Fruit fly (Drosophila melanogaster) whole organism, embryonic: Measurements from ENCODE around the gene Fpgs1.

ENCODE experiments used
- Antp ChIP-seq: fragments of 200-800 bp; sonication (Bioruptor generic); optimal IDR thresholded peaks from 3 replicates; lab custom pipeline; 2016; ENCODE audit warnings: missing biosample characterization, missing genetic modification characterization
- Atf-2 ChIP-seq: fragments of 200-800 bp; sonication (Bioruptor generic); optimal IDR thresholded peaks from 2 replicates; lab custom pipeline; 2016; ENCODE audit warnings: missing biosample characterization, missing genetic modification characterization
- CG10147 ChIP-seq: fragments of 200-800 bp; sonication (Bioruptor generic); optimal IDR thresholded peaks from 2 replicates; lab custom pipeline; 2019; ENCODE audit warnings: missing biosample characterization, mild to moderate bottlenecking, missing genetic modification characterization, moderate library complexity
- CG11398 ChIP-seq: fragments of 200-800 bp; sonication (Bioruptor generic); optimal IDR thresholded peaks from 2 replicates; lab custom pipeline; 2016; ENCODE audit warnings: missing biosample characterization, missing genetic modification characterization
- CG12104 ChIP-seq: fragments of 200-800 bp; sonication (Bioruptor generic); optimal IDR thresholded peaks from 3 replicates; lab custom pipeline; 2016; ENCODE audit warnings: missing biosample characterization, missing genetic modification characterization
- CG12659 ChIP-seq: fragments of 200-800 bp; sonication (Bioruptor generic); optimal IDR thresholded peaks from 3 replicates; lab custom pipeline; 2017; ENCODE audit warnings: mild to moderate bottlenecking, missing biosample characterization, missing genetic modification reagents, missing genetic modification characterization
- CG13123 ChIP-seq: fragments of 200-800 bp; sonication (Bioruptor generic); optimal IDR thresholded peaks from 2 replicates; lab custom pipeline; 2016; ENCODE audit warnings: missing biosample characterization, missing genetic modification characterization
- CG13296 ChIP-seq: fragments of 200-800 bp; sonication (Bioruptor generic); optimal IDR thresholded peaks from 3 replicates; lab custom pipeline; 2018; ENCODE audit warnings: missing biosample characterization, mild to moderate bottlenecking, missing genetic modification characterization
- CG13424 ChIP-seq: fragments of 200-800 bp; sonication (Bioruptor generic); optimal IDR thresholded peaks from 2 replicates; lab custom pipeline; 2019; ENCODE audit warnings: missing biosample characterization, mild to moderate bottlenecking, missing genetic modification characterization, moderate library complexity
- CG14710 ChIP-seq: fragments of 200-800 bp; sonication (Bioruptor generic); optimal IDR thresholded peaks from 3 replicates; lab custom pipeline; 2019; ENCODE audit warnings: missing biosample characterization, mild to moderate bottlenecking, missing genetic modification characterization, moderate library complexity
- CG16813 ChIP-seq: fragments of 200-800 bp; sonication (Bioruptor generic); IDR thresholded peaks from 3 replicates; pipeline ENCODE4 v1.3.6; 2022; ENCODE audit warnings: missing biosample characterization, missing genetic modification characterization; ENCODE audit not compliant: partially characterized antibody
- CG17385 ChIP-seq: fragments of 200-800 bp; sonication (Bioruptor generic); optimal IDR thresholded peaks from 3 replicates; lab custom pipeline; 2018; ENCODE audit warnings: missing biosample characterization, mild to moderate bottlenecking, missing genetic modification characterization
- CG2678 ChIP-seq: fragments of 200-800 bp; sonication (Bioruptor generic); optimal IDR thresholded peaks from 3 replicates; lab custom pipeline; 2019; ENCODE audit warnings: missing biosample characterization, mild to moderate bottlenecking, missing genetic modification characterization, moderate library complexity
- CG3838 ChIP-seq: fragments of 200-800 bp; sonication (Bioruptor generic); optimal IDR thresholded peaks from 3 replicates; lab custom pipeline; 2016; ENCODE audit warnings: missing biosample characterization, missing genetic modification characterization
- CG4360 ChIP-seq: fragments of 200-800 bp; sonication (Bioruptor generic); IDR thresholded peaks from 2 replicates; pipeline ENCODE4 v1.3.6; 2022; ENCODE audit warnings: missing biosample characterization, missing genetic modification characterization
- CG6175 ChIP-seq: fragments of 200-800 bp; sonication (Bioruptor generic); IDR thresholded peaks from 3 replicates; pipeline ENCODE4 v1.3.6; 2022; ENCODE audit warnings: missing biosample characterization, missing genetic modification characterization
- CG7987 ChIP-seq: fragments of 200-800 bp; sonication (Bioruptor generic); optimal IDR thresholded peaks from 2 replicates; lab custom pipeline; 2018; ENCODE audit warnings: missing biosample characterization, mild to moderate bottlenecking, missing genetic modification characterization, moderate library complexity
- CG9876 ChIP-seq: fragments of 200-800 bp; sonication (Bioruptor generic); optimal IDR thresholded peaks from 2 replicates; lab custom pipeline; 2016; ENCODE audit warnings: missing biosample characterization, missing genetic modification characterization
- Camta ChIP-seq: fragments of 200-800 bp; sonication (Bioruptor generic); optimal IDR thresholded peaks from 2 replicates; lab custom pipeline; 2016; ENCODE audit warnings: missing biosample characterization, missing genetic modification characterization
- Dll ChIP-seq: fragments of 200-800 bp; sonication (Bioruptor generic); IDR thresholded peaks from 4 replicates; pipeline ENCODE4 v1.3.6; 2022; ENCODE audit warnings: missing biosample characterization, missing genetic modification characterization; ENCODE audit not compliant: partially characterized antibody
- Doc3 ChIP-seq: fragments of 200-800 bp; sonication (Bioruptor generic); IDR thresholded peaks from 3 replicates; pipeline ENCODE4 v1.3.6; 2022; ENCODE audit warnings: missing biosample characterization, missing genetic modification characterization; ENCODE audit not compliant: partially characterized antibody
- E2f1 ChIP-seq: fragments of 200-800 bp; sonication (Bioruptor generic); IDR thresholded peaks from 2 replicates; pipeline ENCODE4 v1.3.6; 2022; ENCODE audit warnings: missing biosample characterization, missing genetic modification characterization
- H15 ChIP-seq: fragments of 200-800 bp; sonication (Bioruptor generic); IDR thresholded peaks from 3 replicates; pipeline ENCODE4 v1.3.6; 2022; ENCODE audit warnings: missing biosample characterization, missing genetic modification characterization
- H2.0 ChIP-seq: fragments of 200-800 bp; sonication (Bioruptor generic); IDR thresholded peaks from 2 replicates; pipeline ENCODE4 v1.3.6; 2022; ENCODE audit warnings: missing biosample characterization, missing genetic modification characterization
- Hr3 ChIP-seq: fragments of 200-800 bp; sonication (Bioruptor generic); optimal IDR thresholded peaks from 3 replicates; lab custom pipeline; 2016; ENCODE audit warnings: missing biosample characterization, missing genetic modification characterization
- Mes4 ChIP-seq: fragments of 200-800 bp; sonication (Bioruptor generic); optimal IDR thresholded peaks from 2 replicates; lab custom pipeline; 2016; ENCODE audit warnings: missing biosample characterization, missing genetic modification characterization
- NFAT ChIP-seq: fragments of 200-800 bp; sonication (Bioruptor generic); IDR thresholded peaks from 2 replicates; pipeline ENCODE4 v1.3.6; 2022; ENCODE audit warnings: missing biosample characterization, missing genetic modification characterization
- Nf-YA ChIP-seq: fragments of 200-800 bp; sonication (Bioruptor generic); IDR thresholded peaks from 2 replicates; pipeline ENCODE4 v1.3.6; 2022; ENCODE audit warnings: missing biosample characterization, missing genetic modification characterization
- Opbp ChIP-seq: fragments of 200-800 bp; sonication (Bioruptor generic); IDR thresholded peaks from 3 replicates; pipeline ENCODE4 v1.3.6; 2022; ENCODE audit warnings: missing biosample characterization, missing genetic modification characterization; ENCODE audit not compliant: partially characterized antibody
- Spps ChIP-seq: fragments of 200-800 bp; sonication (Bioruptor generic); optimal IDR thresholded peaks from 2 replicates; lab custom pipeline; 2018; ENCODE audit warnings: missing biosample characterization, mild to moderate bottlenecking, missing genetic modification characterization
- br ChIP-seq: fragments of >200 bp; optimal IDR thresholded peaks from 2 replicates; lab custom pipeline; 2017
- cad ChIP-seq: fragments of >200 bp; optimal IDR thresholded peaks from 2 replicates; lab custom pipeline; 2017; ENCODE audit warnings: missing biosample characterization, missing genetic modification characterization
- crol ChIP-seq: fragments of 200-800 bp; sonication (Bioruptor generic); IDR thresholded peaks from 2 replicates; pipeline ENCODE4 v1.3.6; 2022; ENCODE audit warnings: missing biosample characterization, missing genetic modification characterization
- dmrt99B ChIP-seq: fragments of 200-800 bp; sonication (Bioruptor generic); optimal IDR thresholded peaks from 2 replicates; lab custom pipeline; 2018; ENCODE audit warnings: missing biosample characterization, mild to moderate bottlenecking, missing genetic modification characterization, moderate library complexity
- emc ChIP-seq: fragments of 200-800 bp; sonication (Bioruptor generic); optimal IDR thresholded peaks from 2 replicates; lab custom pipeline; 2016; ENCODE audit warnings: missing biosample characterization, missing genetic modification characterization
- esg ChIP-seq: fragments of 200-800 bp; sonication (Bioruptor generic); conservative IDR thresholded peaks from 2 replicates; pipeline ENCODE4 v1.3.6; 2022; ENCODE audit warnings: missing biosample characterization, missing genetic modification characterization
- eve ChIP-seq, 2 experiments: fragments of >200 bp; optimal IDR thresholded peaks; 2 replicates each; lab custom pipeline; 2017; ENCODE audit warnings: missing biosample characterization in 2 of 2, missing genetic modification characterization in 2 of 2
- lmd ChIP-seq: fragments of 200-800 bp; sonication (Bioruptor generic); IDR thresholded peaks from 2 replicates; pipeline ENCODE4 v1.3.6; 2022; ENCODE audit warnings: missing biosample characterization, missing genetic modification characterization
- maf-S ChIP-seq: fragments of 200-800 bp; sonication (Bioruptor generic); optimal IDR thresholded peaks from 2 replicates; lab custom pipeline; 2016; ENCODE audit warnings: missing biosample characterization, missing genetic modification characterization
- mam ChIP-seq: fragments of 200-800 bp; sonication (Bioruptor generic); optimal IDR thresholded peaks from 3 replicates; lab custom pipeline; 2016; ENCODE audit warnings: missing biosample characterization, missing genetic modification characterization
- mld ChIP-seq: fragments of 200-800 bp; sonication (Bioruptor generic); IDR thresholded peaks from 3 replicates; pipeline ENCODE4 v1.3.6; 2022; ENCODE audit warnings: missing biosample characterization, missing genetic modification characterization; ENCODE audit not compliant: partially characterized antibody
- nau ChIP-seq: fragments of 200-800 bp; sonication (Bioruptor generic); optimal IDR thresholded peaks from 3 replicates; lab custom pipeline; 2017; ENCODE audit warnings: missing biosample characterization, mild to moderate bottlenecking, missing genetic modification characterization, missing genetic modification reagents
- org-1 ChIP-seq: fragments of 200-800 bp; sonication (Bioruptor generic); optimal IDR thresholded peaks from 2 replicates; lab custom pipeline; 2017; ENCODE audit warnings: missing biosample characterization, missing genetic modification characterization
- phol ChIP-seq: fragments of 200-800 bp; sonication (Bioruptor generic); optimal IDR thresholded peaks from 3 replicates; lab custom pipeline; 2018; ENCODE audit warnings: missing biosample characterization, mild to moderate bottlenecking, missing genetic modification characterization, moderate library complexity
- prd ChIP-seq, 3 experiments: fragments of >200 bp in 2 of 3; fragments of 200-800 bp in 1 of 3; sonication (Bioruptor generic) in 1 of 3; optimal IDR thresholded peaks in 2 of 3; IDR thresholded peaks in 1 of 3; 2 replicates in 2 of 3; 3 replicates in 1 of 3; pipeline versions ENCODE4 v1.3.6 to Lab custom; 2017 to 2022; ENCODE audit warnings: missing biosample characterization in 1 of 3, missing genetic modification characterization in 1 of 3
- pum ChIP-seq: fragments of 200-800 bp; sonication (Bioruptor generic); optimal IDR thresholded peaks from 2 replicates; lab custom pipeline; 2016; ENCODE audit warnings: missing biosample characterization, missing genetic modification characterization
- sisA ChIP-seq: fragments of 200-800 bp; sonication (Bioruptor generic); IDR thresholded peaks from 2 replicates; pipeline ENCODE4 v1.3.6; 2022; ENCODE audit warnings: missing biosample characterization, missing genetic modification characterization
- stc ChIP-seq: fragments of 200-800 bp; sonication (Bioruptor generic); IDR thresholded peaks from 2 replicates; pipeline ENCODE4 v1.3.6; 2022; ENCODE audit warnings: missing biosample characterization, missing genetic modification characterization
- tio ChIP-seq: fragments of 200-800 bp; sonication (Bioruptor generic); optimal IDR thresholded peaks from 2 replicates; lab custom pipeline; 2017; ENCODE audit warnings: missing biosample characterization, missing genetic modification characterization, inconsistent platforms
- trh ChIP-seq: fragments of 200-800 bp; sonication (Bioruptor generic); optimal IDR thresholded peaks from 2 replicates; lab custom pipeline; 2016; ENCODE audit warnings: missing biosample characterization, missing genetic modification characterization

The Fpgs1 gene

dm6 chrX:12575827-12576408 is 35.7 kb upstream of the Fpgs1 start (continued):
- TF ChIP-seq Spps (tag; lab: Kevin White, UChicago) (peak; percentile 82), H15 (GFP tag; lab: Robert Waterston, UW) (no peak), CG6175 (GFP tag; lab: Robert Waterston, UW) (peak; percentile 37; the same call in 1 of the 3 replicates), CG10147 (GFP tag; lab: Kevin White, UChicago) (no peak), cad (no peak), CG13424 (peak; percentile 68), br (lab: Kevin White, UChicago) (no peak), CG17385 (peak; percentile 12), sisA (peak; percentile 55), eve (GFP tag; optimal IDR thresholded peaks at IDR 0.05; lab: Kevin White, UChicago) (peak in 1 of 2 experiments; percentile 86), dmrt99B (tag; lab: Kevin White, UChicago) (peak; percentile 68), CG11398 (GFP tag; lab: Kevin White, UChicago) (no peak), Hr3 (GFP tag; lab: Kevin White, UChicago) (peak; percentile 68), trh (GFP tag; lab: Kevin White, UChicago) (no peak), CG2678 (tag; lab: Kevin White, UChicago) (peak; percentile 75), Camta (peak; percentile 61), CG12104 (peak; percentile 2), CG16813 (no peak), E2f1 (GFP tag; lab: Robert Waterston, UW) (peak; percentile 44; the same call in 1 of the 2 replicates), Mes4 (GFP tag; lab: Kevin White, UChicago) (peak; percentile 36), pum (peak; percentile 43), lmd (peak; percentile 52; the same call in 1 of the 2 replicates), CG14710 (peak; percentile 85), H2.0 (GFP tag; lab: Robert Waterston, UW) (no peak), esg (GFP tag; lab: Robert Waterston, UW) (no peak; the same call in 1 of the 2 replicates), NFAT (GFP tag; lab: Robert Waterston, UW) (no peak), CG3838 (peak; percentile 15), Dll (no peak), mam (GFP tag; lab: Kevin White, UChicago) (no peak), org-1 (peak; percentile 46), Nf-YA (0 out of 2 replicates have a peak, but pooled peaks have one; percentile 6), CG7987 (no peak), stc (GFP tag; lab: Robert Waterston, UW) (no peak), tio (peak; percentile 85), CG13296 (no peak), nau (peak; percentile 25), Atf-2 (peak; percentile 55), emc (GFP tag; lab: Kevin White, UChicago) (no peak), prd (optimal IDR thresholded peaks at IDR 0.05; lab: Kevin White, UChicago) (no peak), prd (GFP tag; IDR thresholded peaks at IDR 0.05; lab: Robert Waterston, UW) (peak; percentile 64; the same call in 2 of the 3 replicates), CG12659 (GFP tag; lab: Kevin White, UChicago) (peak; percentile 37), Antp (GFP tag; lab: Kevin White, UChicago) (no peak), Doc3 (GFP tag; lab: Robert Waterston, UW) (no peak), crol (GFP tag; lab: Robert Waterston, UW) (peak; percentile 96), phol (peak; percentile 87), CG13123 (GFP tag; lab: Kevin White, UChicago) (peak; percentile 30), maf-S (GFP tag; lab: Kevin White, UChicago) (no peak), mld (GFP tag; lab: Robert Waterston, UW) (no peak), CG9876 (no peak), Opbp (GFP tag; lab: Robert Waterston, UW) (no peak), CG4360 (GFP tag; lab: Robert Waterston, UW) (no peak)
